Worm (Caenorhabditis elegans) whole organism, young adult: Measurements from ENCODE around the gene F01G4.6.

Experiments
- B0035.1 ChIP-seq: sonication (generic microtip); optimal IDR thresholded peaks from 2 replicates; lab custom pipeline; 2016; ENCODE audit warnings: missing genetic modification characterization, mild to moderate bottlenecking, missing compliant biosample characterization, missing genotype, missing genetic modification reagents
- D2030.7 ChIP-seq: fragments of 200-800 bp; sonication (Bioruptor generic); IDR thresholded peaks from 2 replicates; pipeline ENCODE4 v1.3.6; 2022; ENCODE audit warnings: missing genetic modification reagents, missing genetic modification characterization, missing compliant biosample characterization
- F10E7.11 ChIP-seq: sonication (generic microtip); optimal IDR thresholded peaks from 2 replicates; lab custom pipeline; 2017; ENCODE audit warnings: mild to moderate bottlenecking, missing genetic modification characterization, moderate library complexity, missing compliant biosample characterization
- F33H1.4 ChIP-seq: fragments of 200-800 bp; sonication (Bioruptor generic); IDR thresholded peaks from 2 replicates; pipeline ENCODE4 v1.3.6; 2022; ENCODE audit warnings: missing genetic modification reagents, missing genetic modification characterization, missing compliant biosample characterization
- F49E8.2 ChIP-seq: sonication (generic microtip); optimal IDR thresholded peaks from 3 replicates; lab custom pipeline; 2017; ENCODE audit warnings: missing genetic modification characterization, mild to moderate bottlenecking, missing compliant biosample characterization, antibody characterized with exemption, moderate library complexity; ENCODE audit not compliant: insufficient read depth
- F57C9.4 ChIP-seq: sonication (generic microtip); optimal IDR thresholded peaks from 2 replicates; lab custom pipeline; 2017; ENCODE audit warnings: mild to moderate bottlenecking, missing genetic modification characterization, missing compliant biosample characterization
- K12H6.12 ChIP-seq: fragments of 200-800 bp; sonication (Bioruptor generic); optimal IDR thresholded peaks from 2 replicates; lab custom pipeline; 2018; ENCODE audit warnings: mild to moderate bottlenecking, missing genetic modification characterization, missing compliant biosample characterization
- Y56A3A.18 ChIP-seq: fragments of 200-800 bp; sonication (Bioruptor generic); IDR thresholded peaks from 2 replicates; pipeline ENCODE4 v1.3.6; 2022; ENCODE audit warnings: missing genetic modification reagents, missing genetic modification characterization, missing compliant biosample characterization
- Y95B8A.8 ChIP-seq: fragments of 200-800 bp; sonication (Bioruptor generic); IDR thresholded peaks from 2 replicates; pipeline ENCODE4 v1.3.6; 2022; ENCODE audit warnings: missing genetic modification reagents, missing genetic modification characterization, missing compliant biosample characterization
- ama-1 ChIP-seq, 3 experiments: fragments of 150-350 bp in 1 of 3; sonication (generic microtip) in 2 of 3; optimal IDR thresholded peaks; 2 replicates each; lab custom pipeline; 2014 to 2018; ENCODE audit warnings: missing biosample characterization in 2 of 3, missing genetic modification characterization in 2 of 3, missing genetic modification reagents in 2 of 3
- aptf-2 ChIP-seq: fragments of 200-800 bp; sonication (Bioruptor generic); conservative IDR thresholded peaks from 2 replicates; pipeline ENCODE4 v1.3.6; 2022; ENCODE audit warnings: missing genetic modification reagents, missing genetic modification characterization, missing compliant biosample characterization
- aptf-3 ChIP-seq: fragments of 200-800 bp; sonication (Bioruptor generic); IDR thresholded peaks from 2 replicates; pipeline ENCODE4 v1.3.6; 2022; ENCODE audit warnings: missing genetic modification characterization, missing compliant biosample characterization
- athp-1 ChIP-seq: sonication (generic microtip); optimal IDR thresholded peaks from 2 replicates; lab custom pipeline; 2017; ENCODE audit warnings: mild to moderate bottlenecking, missing genetic modification characterization, missing compliant biosample characterization
- attf-5 ChIP-seq: fragments of 200-800 bp; sonication (Bioruptor generic); optimal IDR thresholded peaks from 2 replicates; lab custom pipeline; 2018; ENCODE audit warnings: mild to moderate bottlenecking, missing genetic modification characterization, missing compliant biosample characterization
- attf-6 ChIP-seq: fragments of 200-800 bp; sonication (Bioruptor generic); IDR thresholded peaks from 2 replicates; pipeline ENCODE4 v1.3.6; 2022; ENCODE audit warnings: missing genetic modification reagents, missing genetic modification characterization, missing compliant biosample characterization
- bed-1 ChIP-seq: fragments of 200-800 bp; sonication (Bioruptor generic); IDR thresholded peaks from 2 replicates; pipeline ENCODE4 v1.3.6; 2022; ENCODE audit warnings: missing genetic modification reagents, missing genetic modification characterization, missing compliant biosample characterization
- ccch-3 ChIP-seq: fragments of 200-800 bp; sonication (Bioruptor generic); optimal IDR thresholded peaks from 2 replicates; lab custom pipeline; 2018; ENCODE audit warnings: mild to moderate bottlenecking, missing genetic modification characterization, missing compliant biosample characterization
- ceh-79 ChIP-seq: sonication (generic microtip); optimal IDR thresholded peaks from 2 replicates; lab custom pipeline; 2017; ENCODE audit warnings: mild to moderate bottlenecking, missing genetic modification characterization, missing compliant biosample characterization
- chd-7 ChIP-seq: sonication (generic microtip); optimal IDR thresholded peaks from 2 replicates; lab custom pipeline; 2016; ENCODE audit warnings: mild to moderate bottlenecking, missing genetic modification characterization, moderate library complexity, missing compliant biosample characterization
- die-1 ChIP-seq: sonication (generic microtip); optimal IDR thresholded peaks from 2 replicates; lab custom pipeline; 2016; ENCODE audit warnings: missing genotype, mild to moderate bottlenecking, missing genetic modification characterization, missing compliant biosample characterization
- dox-1 ChIP-seq: fragments of 200-800 bp; sonication (Bioruptor generic); IDR thresholded peaks from 2 replicates; pipeline ENCODE4 v1.3.6; 2022; ENCODE audit warnings: missing genetic modification reagents, missing genetic modification characterization, missing compliant biosample characterization
- efl-1 ChIP-seq: fragments of 150-350 bp; optimal IDR thresholded peaks from 2 replicates; lab custom pipeline; 2014; ENCODE audit warnings: missing biosample characterization, missing genetic modification reagents, missing genetic modification characterization
- egrh-3 ChIP-seq: fragments of 200-800 bp; sonication (Bioruptor generic); IDR thresholded peaks from 2 replicates; pipeline ENCODE4 v1.3.6; 2022; ENCODE audit warnings: missing genetic modification reagents, missing genetic modification characterization, missing compliant biosample characterization
- ets-4 ChIP-seq: fragments of 200-800 bp; sonication (Bioruptor generic); optimal IDR thresholded peaks from 2 replicates; lab custom pipeline; 2018; ENCODE audit warnings: mild to moderate bottlenecking, missing genetic modification characterization, missing compliant biosample characterization
- hlh-12 ChIP-seq: sonication (generic microtip); optimal IDR thresholded peaks from 2 replicates; lab custom pipeline; 2016; ENCODE audit warnings: missing genetic modification characterization, missing compliant biosample characterization
- hsf-1 ChIP-seq: fragments of 200-800 bp; sonication (Bioruptor generic); IDR thresholded peaks from 2 replicates; pipeline ENCODE4 v1.3.6; 2022; ENCODE audit warnings: missing genetic modification reagents, missing genetic modification characterization, missing compliant biosample characterization
- lag-1 ChIP-seq: fragments of 200-800 bp; sonication (Bioruptor generic); IDR thresholded peaks from 2 replicates; pipeline ENCODE4 v1.3.6; 2022; ENCODE audit warnings: missing genetic modification reagents, missing genetic modification characterization, missing compliant biosample characterization
- lin-35 ChIP-seq, 3 experiments: fragments of 150-350 bp in 2 of 3; sonication (generic microtip) in 1 of 3; optimal IDR thresholded peaks; 2 replicates each; lab custom pipeline; 2014 to 2018; ENCODE audit warnings: missing biosample characterization in 3 of 3, missing genetic modification characterization in 3 of 3, missing genetic modification reagents in 3 of 3
- lin-54 ChIP-seq: fragments of 200-800 bp; sonication (Bioruptor generic); optimal IDR thresholded peaks from 2 replicates; lab custom pipeline; 2018; ENCODE audit warnings: mild to moderate bottlenecking, missing genetic modification characterization, missing compliant biosample characterization
- madf-3 ChIP-seq: fragments of 200-800 bp; sonication (Bioruptor generic); IDR thresholded peaks from 2 replicates; pipeline ENCODE4 v1.3.6; 2022; ENCODE audit warnings: missing genetic modification reagents, missing genetic modification characterization, missing compliant biosample characterization
- madf-6 ChIP-seq: fragments of 200-800 bp; sonication (Bioruptor generic); IDR thresholded peaks from 2 replicates; pipeline ENCODE4 v1.3.6; 2022; ENCODE audit warnings: missing genetic modification reagents, missing genetic modification characterization, missing compliant biosample characterization
- mcd-1 ChIP-seq: fragments of 200-800 bp; sonication (Bioruptor generic); IDR thresholded peaks from 2 replicates; pipeline ENCODE4 v1.3.6; 2022; ENCODE audit warnings: missing genetic modification reagents, missing genetic modification characterization, missing compliant biosample characterization
- mel-28 ChIP-seq: sonication (generic microtip); optimal IDR thresholded peaks from 2 replicates; lab custom pipeline; 2016; ENCODE audit warnings: borderline replicate concordance, mild to moderate bottlenecking, missing genetic modification characterization, missing compliant biosample characterization
- mxl-1 ChIP-seq: sonication (generic microtip); optimal IDR thresholded peaks from 2 replicates; lab custom pipeline; 2016; ENCODE audit warnings: missing genetic modification characterization, missing compliant biosample characterization
- nhr-179 ChIP-seq: sonication (generic microtip); optimal IDR thresholded peaks from 2 replicates; lab custom pipeline; 2016; ENCODE audit warnings: mild to moderate bottlenecking, missing genetic modification characterization, missing compliant biosample characterization
- nhr-27 ChIP-seq: fragments of 200-800 bp; sonication (Bioruptor generic); optimal IDR thresholded peaks from 2 replicates; lab custom pipeline; 2018; ENCODE audit warnings: mild to moderate bottlenecking, missing genetic modification characterization, moderate library complexity, missing compliant biosample characterization
- pbrm-1 ChIP-seq: fragments of 200-800 bp; sonication (Bioruptor generic); IDR thresholded peaks from 2 replicates; pipeline ENCODE4 v1.3.6; 2022; ENCODE audit warnings: missing genetic modification reagents, missing genetic modification characterization, missing compliant biosample characterization
- rcor-1 ChIP-seq: fragments of 200-800 bp; sonication (Bioruptor generic); IDR thresholded peaks from 2 replicates; pipeline ENCODE4 v1.3.6; 2022; ENCODE audit warnings: missing genetic modification reagents, missing genetic modification characterization, missing compliant biosample characterization
- rec-8 ChIP-seq, 2 experiments: sonication (generic microtip); optimal IDR thresholded peaks; 2 replicates each; lab custom pipeline; 2016; ENCODE audit warnings: mild to moderate bottlenecking in 2 of 2, missing genetic modification characterization in 2 of 2, missing genetic modification reagents in 2 of 2, missing genotype in 2 of 2, missing biosample characterization in 1 of 2, missing compliant biosample characterization in 1 of 2, moderate library complexity in 1 of 2
- repo-1 ChIP-seq: sonication (generic microtip); optimal IDR thresholded peaks from 2 replicates; lab custom pipeline; 2017; ENCODE audit warnings: mild to moderate bottlenecking, missing genetic modification characterization, missing compliant biosample characterization
- sea-2 ChIP-seq: fragments of 200-800 bp; sonication (Bioruptor generic); IDR thresholded peaks from 2 replicates; pipeline ENCODE4 v1.3.6; 2022; ENCODE audit warnings: missing genetic modification characterization, missing compliant biosample characterization
- snpc-4 ChIP-seq, 5 experiments: fragments of 150-350 bp in 1 of 5; sonication (generic microtip) in 4 of 5; optimal IDR thresholded peaks; 2 replicates each; lab custom pipeline; 2014 to 2018; ENCODE audit warnings: missing genetic modification characterization in 5 of 5, missing biosample characterization in 3 of 5, antibody characterized with exemption in 2 of 5, mild to moderate bottlenecking in 2 of 5, missing compliant biosample characterization in 2 of 5, missing genotype in 2 of 5, moderate library complexity in 2 of 5, missing genetic modification reagents in 1 of 5
- sptf-2 ChIP-seq: fragments of 200-800 bp; sonication (Bioruptor generic); optimal IDR thresholded peaks from 2 replicates; lab custom pipeline; 2018; ENCODE audit warnings: mild to moderate bottlenecking, missing genetic modification characterization, missing compliant biosample characterization
- xnd-1 ChIP-seq: sonication (generic microtip); optimal IDR thresholded peaks from 2 replicates; lab custom pipeline; 2016; ENCODE audit warnings: missing genotype, missing genetic modification reagents, missing genetic modification characterization, missing compliant biosample characterization
- zfh-2 ChIP-seq: fragments of 200-800 bp; sonication (Bioruptor generic); conservative IDR thresholded peaks from 2 replicates; pipeline ENCODE4 v1.3.6; 2022; ENCODE audit warnings: missing genetic modification reagents, missing genetic modification characterization, missing compliant biosample characterization
- ztf-22 ChIP-seq: fragments of 200-800 bp; sonication (Bioruptor generic); optimal IDR thresholded peaks from 2 replicates; lab custom pipeline; 2018; ENCODE audit warnings: mild to moderate bottlenecking, missing genetic modification characterization, moderate library complexity, missing compliant biosample characterization
- ztf-3 ChIP-seq: fragments of 200-800 bp; sonication (Bioruptor generic); optimal IDR thresholded peaks from 2 replicates; lab custom pipeline; 2018; ENCODE audit warnings: mild to moderate bottlenecking, missing genetic modification characterization, missing compliant biosample characterization
- ztf-6 ChIP-seq: fragments of 200-800 bp; sonication (Bioruptor generic); IDR thresholded peaks from 2 replicates; pipeline ENCODE4 v1.3.6; 2022; ENCODE audit warnings: missing genetic modification reagents, missing genetic modification characterization, missing compliant biosample characterization

The F01G4.6 gene

DNA sequence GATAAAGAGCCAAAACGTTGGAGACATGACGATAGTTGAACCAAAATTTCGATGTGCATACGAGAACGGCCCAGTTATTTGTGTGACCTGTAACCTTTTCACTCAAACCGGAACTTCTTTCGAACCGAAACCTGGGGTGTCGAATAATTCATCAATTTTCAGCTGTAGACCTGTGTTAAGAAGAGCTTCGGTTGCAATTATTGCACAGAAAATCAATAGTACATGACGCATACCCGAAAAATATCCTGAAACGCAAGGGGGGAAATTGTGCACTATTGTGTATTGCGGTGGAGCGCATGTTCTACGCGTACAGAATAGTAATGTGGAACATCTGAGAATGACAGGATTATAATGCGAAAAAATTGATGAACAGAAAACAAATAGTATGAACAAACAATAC, 39.5 kb downstream of the F01G4.6 start, which contains the start of gene pigk-1 (continued):
- no peak for TF ChIP-seq lin-35 (GFP tag; optimal IDR thresholded peaks at IDR 0.05; lab: Kevin White, UChicago)
- peak; percentile 82 for TF ChIP-seq madf-6 (GFP tag; lab: Robert Waterston, UW)
- TF ChIP-seq Y95B8A.8: no peak
- TF ChIP-seq rcor-1 (GFP tag; lab: Robert Waterston, UW): peak; percentile 66; the same call in 1 of the 2 replicates
- no peak for TF ChIP-seq egrh-3 (GFP tag; lab: Robert Waterston, UW)
- TF ChIP-seq mxl-1: no peak
- TF ChIP-seq nhr-27 (tag; lab: Kevin White, UChicago): no peak
- TF ChIP-seq lin-54 (GFP tag; lab: Kevin White, UChicago): peak; percentile 56
- TF ChIP-seq efl-1 (GFP tag; lab: Kevin White, UChicago): peak; percentile 18
- TF ChIP-seq F33H1.4 (GFP tag; lab: Robert Waterston, UW): peak; percentile 45
- TF ChIP-seq mel-28 (tag; lab: Kevin White, UChicago): no peak
- peak; percentile 81 for TF ChIP-seq madf-3
- TF ChIP-seq K12H6.12 (tag; lab: Kevin White, UChicago): no peak
- TF ChIP-seq zfh-2 (GFP tag; lab: Robert Waterston, UW): no peak
- no peak for TF ChIP-seq ztf-22 (GFP tag; lab: Kevin White, UChicago)
- TF ChIP-seq aptf-3 (GFP tag; lab: Robert Waterston, UW): peak; percentile 17; the same call in 1 of the 2 replicates
- TF ChIP-seq lag-1: no peak
- no peak for TF ChIP-seq ztf-3 (GFP tag; lab: Kevin White, UChicago)
- no peak for TF ChIP-seq repo-1 (tag; lab: Kevin White, UChicago)
- TF ChIP-seq nhr-179 (tag; lab: Kevin White, UChicago): no peak
- no peak for TF ChIP-seq hlh-12 (tag; lab: Kevin White, UChicago)
- peak; percentile 48; the same call in 1 of the 2 replicates for TF ChIP-seq mcd-1
- no peak for TF ChIP-seq chd-7
- TF ChIP-seq D2030.7 (GFP tag; lab: Robert Waterston, UW): peak; percentile 38; the same call in 1 of the 2 replicates
- TF ChIP-seq xnd-1 (tag; lab: Kevin White, UChicago): peak; percentile 40
- TF ChIP-seq attf-6: peak; percentile 76
- TF ChIP-seq bed-1: peak; percentile 69; the same call in 1 of the 2 replicates
- no peak for TF ChIP-seq Y56A3A.18 (GFP tag; lab: Robert Waterston, UW)
- TF ChIP-seq ccch-3 (GFP tag; lab: Kevin White, UChicago): no peak
- TF ChIP-seq sptf-2 (GFP tag; lab: Kevin White, UChicago): no peak
- TF ChIP-seq athp-1: peak; percentile 28
- peak; percentile 69 for TF ChIP-seq F49E8.2 (tag; lab: Kevin White, UChicago)
- TF ChIP-seq pbrm-1: no peak
- TF ChIP-seq ets-4: no peak
- no peak for TF ChIP-seq ama-1 (optimal IDR thresholded peaks at IDR 0.05; lab: Kevin White, UChicago)
- TF ChIP-seq ama-1 (GFP tag; optimal IDR thresholded peaks at IDR 0.05; lab: Kevin White, UChicago): peak in 1 of 2 experiments; percentile 30
- TF ChIP-seq ztf-6 (GFP tag; lab: Robert Waterston, UW): no peak
- TF ChIP-seq F57C9.4 (tag; lab: Kevin White, UChicago): no peak
- peak; percentile 77 for TF ChIP-seq hsf-1 (GFP tag; lab: Robert Waterston, UW)
- TF ChIP-seq ceh-79 (tag; lab: Kevin White, UChicago): no peak
- TF ChIP-seq B0035.1 (tag; lab: Kevin White, UChicago): no peak
- no peak for TF ChIP-seq attf-5
- TF ChIP-seq dox-1 (GFP tag; lab: Robert Waterston, UW): no peak
- no peak for TF ChIP-seq die-1 (tag; lab: Kevin White, UChicago)
- no peak for TF ChIP-seq rec-8 (tag; optimal IDR thresholded peaks at IDR 0.05; lab: Kevin White, UChicago)
- TF ChIP-seq sea-2 (GFP tag; lab: Robert Waterston, UW): no peak
- TF ChIP-seq F10E7.11 (tag; lab: Kevin White, UChicago): no peak
- no peak for TF ChIP-seq snpc-4 (GFP tag; optimal IDR thresholded peaks at IDR 0.05; lab: Kevin White, UChicago)
- TF ChIP-seq snpc-4 (tag; optimal IDR thresholded peaks at IDR 0.05; lab: Kevin White, UChicago): peak in 2 of 4 experiments; percentile 10 to 41
- no peak for TF ChIP-seq aptf-2 (GFP tag; lab: Robert Waterston, UW)
